Worm (Caenorhabditis elegans): ENCODE data around the gene grl-4.

Gene grl-4

ce11 chrIV:7274969-7275548 lies 35.5 kb downstream of the grl-4 start:
- TF ChIP-seq ceh-40 (GFP tag; IDR thresholded peaks at IDR 0.05) = no peak
- TF ChIP-seq unc-62 (GFP tag; optimal IDR thresholded peaks at IDR 0.05) = no peak
- peak; percentile 39 for TF ChIP-seq F23B12.7 (tag; optimal IDR thresholded peaks at IDR 0.05; ENCODE audit: insufficient read depth)
- no peak for TF ChIP-seq zim-3 (tag; optimal IDR thresholded peaks at IDR 0.05)
- TF ChIP-seq ztf-25 (GFP tag; IDR thresholded peaks at IDR 0.05) = 0 out of 2 replicates have a peak, but pooled peaks have one; percentile 9
- peak; percentile 79; the same call in 1 of the 2 replicates for TF ChIP-seq lin-26 (GFP tag; IDR thresholded peaks at IDR 0.05)
- peak; percentile 63 for TF ChIP-seq B0261.1 (tag; optimal IDR thresholded peaks at IDR 0.05)
- TF ChIP-seq rpc-1 (optimal IDR thresholded peaks at IDR 0.05) = peak; percentile 67
- peak; percentile 84 for TF ChIP-seq rpc-1 (tag; optimal IDR thresholded peaks at IDR 0.05)
- peak; percentile 37 for TF ChIP-seq die-1 (tag; optimal IDR thresholded peaks at IDR 0.05)
- no peak for TF ChIP-seq F37B4.10 (GFP tag; IDR thresholded peaks at IDR 0.05)
- no peak for TF ChIP-seq hmg-1.2 (GFP tag; IDR thresholded peaks at IDR 0.05)
- no peak for TF ChIP-seq sea-2 (GFP tag; IDR thresholded peaks at IDR 0.05)
- TF ChIP-seq Y53F4B.3 (GFP tag; IDR thresholded peaks at IDR 0.05) = no peak
- peak; percentile 54 for TF ChIP-seq him-1 (tag; optimal IDR thresholded peaks at IDR 0.05)
- TF ChIP-seq nfya-1 (tag; optimal IDR thresholded peaks at IDR 0.05; ENCODE audit: borderline replicate concordance, insufficient read depth) = no peak
- TF ChIP-seq D2030.7 (GFP tag; IDR thresholded peaks at IDR 0.05) = 0 out of 2 replicates have a peak, but pooled peaks have one; percentile 32
- TF ChIP-seq F57A8.1 (GFP tag; optimal IDR thresholded peaks at IDR 0.05) = no peak
- TF ChIP-seq bed-2 (GFP tag; IDR thresholded peaks at IDR 0.05) = no peak
- no peak for TF ChIP-seq mes-4 (tag; optimal IDR thresholded peaks at IDR 0.05)
- no peak for TF ChIP-seq ets-4 (GFP tag; optimal IDR thresholded peaks at IDR 0.05)
- peak; percentile 91 for TF ChIP-seq tbp1 (GFP tag; optimal IDR thresholded peaks at IDR 0.05)
- TF ChIP-seq snpc-4 (GFP tag; optimal IDR thresholded peaks at IDR 0.05) = peak; percentile 54
- peak in 2 of 4 experiments; percentile 57 to 74 for TF ChIP-seq snpc-4 (tag; optimal IDR thresholded peaks at IDR 0.05)
- TF ChIP-seq lsy-27 (tag; optimal IDR thresholded peaks at IDR 0.05; ENCODE audit: borderline replicate concordance, insufficient read depth) = peak; percentile 8
- TF ChIP-seq F55B11.4 (tag; optimal IDR thresholded peaks at IDR 0.05; ENCODE audit: borderline replicate concordance, insufficient read depth) = no peak
- TF ChIP-seq snpc-1.3 (tag; optimal IDR thresholded peaks at IDR 0.05; ENCODE audit: insufficient read depth) = peak; percentile 29
- no peak for TF ChIP-seq F33H1.4 (GFP tag; IDR thresholded peaks at IDR 0.05)

ce11 chrIV:7263137-7263536 lies 47.4 kb downstream of the grl-4 start, which contains the start of gene glb-2:
Gene glb-2, minus strand, starts transcription at chrIV:7263237.
- no peak for TF ChIP-seq nfya-2 (GFP tag; IDR thresholded peaks at IDR 0.05)
- TF ChIP-seq ekl-4 (GFP tag; IDR thresholded peaks at IDR 0.05) = no peak
- no peak for TF ChIP-seq tlf-1 (GFP tag; optimal IDR thresholded peaks at IDR 0.05)
- TF ChIP-seq tbx-9 (tag; optimal IDR thresholded peaks at IDR 0.05; ENCODE audit: borderline replicate concordance) = no peak
- TF ChIP-seq ceh-27 (GFP tag; optimal IDR thresholded peaks at IDR 0.05) = no peak
- TF ChIP-seq ceh-100 (GFP tag; IDR thresholded peaks at IDR 0.05) = no peak
- TF ChIP-seq ztf-25 (GFP tag; IDR thresholded peaks at IDR 0.05) = no peak
- TF ChIP-seq snpc-3.4 (tag; optimal IDR thresholded peaks at IDR 0.05) = no peak
- TF ChIP-seq efl-1 (GFP tag; optimal IDR thresholded peaks at IDR 0.05) = no peak
- TF ChIP-seq cebp-2 (GFP tag; IDR thresholded peaks at IDR 0.05) = no peak
- TF ChIP-seq pbrm-1 (GFP tag; IDR thresholded peaks at IDR 0.05) = no peak
- no peak for TF ChIP-seq Y67H2A.10 (GFP tag; conservative IDR thresholded peaks at IDR 0.05)
- TF ChIP-seq ceh-79 (tag; optimal IDR thresholded peaks at IDR 0.05) = no peak
- TF ChIP-seq athp-1 (tag; optimal IDR thresholded peaks at IDR 0.05) = no peak
- TF ChIP-seq F23B12.7 (tag; optimal IDR thresholded peaks at IDR 0.05; ENCODE audit: insufficient read depth) = no peak
- TF ChIP-seq F57C9.4 (tag; optimal IDR thresholded peaks at IDR 0.05) = no peak
- no peak for TF ChIP-seq F52B5.7 (tag; optimal IDR thresholded peaks at IDR 0.05)
